Worm (Caenorhabditis elegans) whole organism, midembryonic: ENCODE data around the gene snr-4.

Experiments used
- T22C8.4 ChIP-seq: fragments of 200-800 bp; sonication (Bioruptor generic); IDR thresholded peaks from 2 replicates; pipeline ENCODE4 v1.3.6; 2022; ENCODE audit warnings: missing genetic modification characterization, missing compliant biosample characterization
- klf-2 ChIP-seq: fragments of 200-800 bp; sonication (Bioruptor generic); conservative IDR thresholded peaks from 2 replicates; pipeline ENCODE4 v1.3.6; 2022; ENCODE audit warnings: missing genetic modification reagents, missing genetic modification characterization, missing compliant biosample characterization
- med-1 ChIP-seq: sonication (generic microtip); optimal IDR thresholded peaks from 2 replicates; lab custom pipeline; 2017; ENCODE audit warnings: missing genetic modification characterization, mild to moderate bottlenecking, missing compliant biosample characterization, antibody characterized with exemption, missing genetic modification reagents; ENCODE audit not compliant: insufficient read depth
- ref-1 ChIP-seq: fragments of 200-800 bp; sonication (Bioruptor generic); conservative IDR thresholded peaks from 2 replicates; pipeline ENCODE4 v1.3.6; 2022; ENCODE audit warnings: missing genetic modification reagents, missing genetic modification characterization, missing compliant biosample characterization
- ztf-29 ChIP-seq: fragments of 200-800 bp; sonication (Bioruptor generic); IDR thresholded peaks from 2 replicates; pipeline ENCODE4 v1.3.6; 2022; ENCODE audit warnings: missing genetic modification reagents, missing genetic modification characterization, missing compliant biosample characterization

DNA sequence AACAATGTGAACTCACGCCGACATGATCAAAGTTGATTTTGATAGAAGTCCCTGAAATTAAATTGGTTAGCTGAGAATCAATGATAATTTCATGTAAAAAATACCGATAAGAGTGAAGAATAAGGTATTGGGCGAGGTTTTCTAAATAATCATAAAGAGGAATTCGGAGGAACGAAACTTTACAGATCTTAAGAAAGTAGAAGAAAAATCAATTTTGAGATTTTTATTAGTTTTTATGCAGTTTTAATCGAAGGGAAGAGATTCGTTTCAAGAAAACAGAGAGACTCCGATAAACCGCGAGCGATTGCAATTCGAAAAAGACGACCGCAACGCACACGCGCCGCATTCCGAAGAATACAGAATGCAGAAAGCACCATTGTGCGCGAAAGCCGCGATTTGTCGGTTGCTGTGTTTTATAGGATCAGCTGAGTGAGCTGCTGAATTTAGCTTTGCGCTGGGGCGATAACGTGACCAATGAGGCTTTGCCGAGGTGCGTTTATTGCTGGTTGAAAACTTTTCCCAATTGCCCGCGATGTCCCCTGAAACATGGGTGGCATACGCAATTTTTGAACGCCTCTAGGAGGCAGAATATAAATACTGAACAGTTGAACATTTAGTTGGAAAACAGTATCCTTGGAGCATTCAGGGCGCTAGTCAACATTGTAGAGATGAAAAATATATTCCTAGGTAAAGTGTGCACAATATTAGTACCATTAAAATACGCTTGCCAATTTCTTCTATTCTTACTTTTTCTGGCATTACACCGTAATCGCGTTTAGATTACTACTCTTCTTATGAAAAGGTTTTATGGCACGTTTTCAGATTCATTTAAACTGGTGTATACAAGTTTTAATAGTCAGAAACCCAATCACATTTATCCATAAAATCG is at the start of gene snr-4:
- TF ChIP-seq klf-2 (GFP tag; lab: Robert Waterston, UW) (no peak), T22C8.4 (no peak), ref-1 (GFP tag; lab: Robert Waterston, UW) (peak; percentile 41; the same call in 1 of the 2 replicates), med-1 (GFP tag; lab: Kevin White, UChicago) (no peak), ztf-29 (peak; percentile 94)
